Fruit fly (Drosophila melanogaster) whole organism, embryonic: ENCODE data around the gene Ccdc58.

Experiments
- B-H1 ChIP-seq: fragments of 200-800 bp; sonication (Bioruptor generic); IDR thresholded peaks from 3 replicates; pipeline ENCODE4 v1.3.6; 2022; ENCODE audit warnings: missing biosample characterization, missing genetic modification characterization
- Blimp-1 ChIP-seq: fragments of 200-800 bp; sonication (Bioruptor generic); optimal IDR thresholded peaks from 3 replicates; lab custom pipeline; 2018; ENCODE audit warnings: missing biosample characterization, missing genetic modification characterization, mild to moderate bottlenecking, moderate library complexity, missing genetic modification reagents
- CG10565 ChIP-seq: fragments of 200-800 bp; sonication (Bioruptor generic); optimal IDR thresholded peaks from 3 replicates; lab custom pipeline; 2016; ENCODE audit warnings: missing biosample characterization, mild to moderate bottlenecking, missing genetic modification characterization
- CG11398 ChIP-seq: fragments of 200-800 bp; sonication (Bioruptor generic); optimal IDR thresholded peaks from 2 replicates; lab custom pipeline; 2016; ENCODE audit warnings: missing biosample characterization, missing genetic modification characterization
- CG11696 ChIP-seq: fragments of 200-800 bp; sonication (Bioruptor generic); IDR thresholded peaks from 2 replicates; pipeline ENCODE4 v1.3.6; 2022; ENCODE audit warnings: missing biosample characterization, missing genetic modification characterization
- CG12155 ChIP-seq: fragments of 200-800 bp; sonication (Bioruptor generic); optimal IDR thresholded peaks from 3 replicates; lab custom pipeline; 2016; ENCODE audit warnings: missing biosample characterization, missing genetic modification characterization
- CG12391 ChIP-seq: fragments of 200-800 bp; sonication (Bioruptor generic); optimal IDR thresholded peaks from 3 replicates; lab custom pipeline; 2018; ENCODE audit warnings: missing biosample characterization, mild to moderate bottlenecking, missing genetic modification characterization, moderate library complexity
- CG12744 ChIP-seq: fragments of 200-800 bp; sonication (Bioruptor generic); optimal IDR thresholded peaks from 2 replicates; lab custom pipeline; 2016; ENCODE audit warnings: missing biosample characterization, missing genetic modification characterization
- CG13123 ChIP-seq: fragments of 200-800 bp; sonication (Bioruptor generic); optimal IDR thresholded peaks from 2 replicates; lab custom pipeline; 2016; ENCODE audit warnings: missing biosample characterization, missing genetic modification characterization
- CG14441 ChIP-seq: fragments of 200-800 bp; sonication (Bioruptor generic); IDR thresholded peaks from 2 replicates; pipeline ENCODE4 v1.3.6; 2022; ENCODE audit warnings: missing biosample characterization, missing genetic modification characterization
- CG17361 ChIP-seq: fragments of 200-800 bp; sonication (Bioruptor generic); IDR thresholded peaks from 3 replicates; pipeline ENCODE4 v1.3.6; 2022; ENCODE audit warnings: missing biosample characterization, missing genetic modification characterization
- CG18764 ChIP-seq: fragments of 200-800 bp; sonication (Bioruptor generic); optimal IDR thresholded peaks from 3 replicates; lab custom pipeline; 2016; ENCODE audit warnings: missing biosample characterization, missing genetic modification characterization
- CG30431 ChIP-seq: fragments of 200-800 bp; sonication (Bioruptor generic); optimal IDR thresholded peaks from 2 replicates; lab custom pipeline; 2017; ENCODE audit warnings: missing biosample characterization, missing genetic modification characterization
- CG33557 ChIP-seq: fragments of 200-800 bp; sonication (Bioruptor generic); optimal IDR thresholded peaks from 2 replicates; lab custom pipeline; 2019; ENCODE audit warnings: missing biosample characterization, mild to moderate bottlenecking, missing genetic modification characterization, moderate library complexity
- CG34224 ChIP-seq: fragments of 200-800 bp; sonication (Bioruptor generic); IDR thresholded peaks from 3 replicates; pipeline ENCODE4 v1.3.6; 2022; ENCODE audit warnings: missing biosample characterization, missing genetic modification characterization; ENCODE audit not compliant: partially characterized antibody
- CG34376 ChIP-seq: fragments of 200-800 bp; sonication (Bioruptor generic); optimal IDR thresholded peaks from 2 replicates; lab custom pipeline; 2018; ENCODE audit warnings: missing biosample characterization, mild to moderate bottlenecking, missing genetic modification characterization
- CG4617 ChIP-seq: fragments of 200-800 bp; sonication (Bioruptor generic); optimal IDR thresholded peaks from 3 replicates; lab custom pipeline; 2016; ENCODE audit warnings: missing biosample characterization, missing genetic modification characterization, borderline replicate concordance
- CG7271 ChIP-seq: fragments of 200-800 bp; sonication (Bioruptor generic); optimal IDR thresholded peaks from 2 replicates; lab custom pipeline; 2018; ENCODE audit warnings: missing biosample characterization, mild to moderate bottlenecking, missing genetic modification characterization, moderate library complexity
- CG7963 ChIP-seq: fragments of 200-800 bp; sonication (Bioruptor generic); IDR thresholded peaks from 3 replicates; pipeline ENCODE4 v1.3.6; 2022; ENCODE audit warnings: missing biosample characterization, missing genetic modification characterization; ENCODE audit not compliant: partially characterized antibody
- CG8478 ChIP-seq: fragments of >200 bp; optimal IDR thresholded peaks from 2 replicates; lab custom pipeline; 2018
- CG9215 ChIP-seq: fragments of 200-800 bp; sonication (Bioruptor generic); IDR thresholded peaks from 2 replicates; pipeline ENCODE4 v1.3.6; 2022; ENCODE audit warnings: missing biosample characterization, missing genetic modification characterization
- CG9727 ChIP-seq: fragments of 200-800 bp; sonication (Bioruptor generic); optimal IDR thresholded peaks from 3 replicates; lab custom pipeline; 2017; ENCODE audit warnings: missing biosample characterization, mild to moderate bottlenecking, missing genetic modification characterization
- E2f1 ChIP-seq: fragments of 200-800 bp; sonication (Bioruptor generic); IDR thresholded peaks from 2 replicates; pipeline ENCODE4 v1.3.6; 2022; ENCODE audit warnings: missing biosample characterization, missing genetic modification characterization
- GATAe ChIP-seq: fragments of 200-800 bp; sonication (Bioruptor generic); conservative IDR thresholded peaks from 2 replicates; pipeline ENCODE4 v1.3.6; 2022; ENCODE audit warnings: missing biosample characterization, missing genetic modification characterization
- Max ChIP-seq: fragments of 200-800 bp; sonication (Bioruptor generic); optimal IDR thresholded peaks from 2 replicates; lab custom pipeline; 2016; ENCODE audit warnings: missing biosample characterization, mild to moderate bottlenecking, missing genetic modification characterization
- Meics ChIP-seq: fragments of 200-800 bp; sonication (Bioruptor generic); optimal IDR thresholded peaks from 2 replicates; lab custom pipeline; 2017; ENCODE audit warnings: missing biosample characterization, mild to moderate bottlenecking, missing genetic modification characterization
- Poxn ChIP-seq: fragments of 200-800 bp; sonication (Bioruptor generic); IDR thresholded peaks from 2 replicates; pipeline ENCODE4 v1.3.6; 2022; ENCODE audit warnings: missing biosample characterization, missing genetic modification characterization
- Ptx1 ChIP-seq: fragments of 200-800 bp; sonication (Bioruptor generic); IDR thresholded peaks from 2 replicates; pipeline ENCODE4 v1.3.6; 2022; ENCODE audit warnings: missing biosample characterization, missing genetic modification characterization
- Ravus ChIP-seq: fragments of 200-800 bp; sonication (Bioruptor generic); IDR thresholded peaks from 2 replicates; pipeline ENCODE4 v1.3.6; 2022; ENCODE audit warnings: missing biosample characterization, missing genetic modification characterization
- TFAM ChIP-seq: fragments of 200-800 bp; sonication (Bioruptor generic); optimal IDR thresholded peaks from 2 replicates; lab custom pipeline; 2017; ENCODE audit warnings: missing biosample characterization, missing genetic modification characterization, inconsistent platforms
- ab ChIP-seq: fragments of 200-800 bp; sonication (Bioruptor generic); optimal IDR thresholded peaks from 2 replicates; lab custom pipeline; 2016; ENCODE audit warnings: missing biosample characterization, missing genetic modification characterization
- br ChIP-seq: fragments of >200 bp; optimal IDR thresholded peaks from 2 replicates; lab custom pipeline; 2017
- caup ChIP-seq: fragments of 200-800 bp; sonication (Bioruptor generic); optimal IDR thresholded peaks from 3 replicates; lab custom pipeline; 2017; ENCODE audit warnings: missing biosample characterization, mild to moderate bottlenecking, missing genetic modification characterization, moderate library complexity; ENCODE audit not compliant: severe bottlenecking
- chn ChIP-seq: fragments of 200-800 bp; sonication (Bioruptor generic); optimal IDR thresholded peaks from 2 replicates; lab custom pipeline; 2016; ENCODE audit warnings: missing biosample characterization, missing genetic modification characterization
- gsb-n ChIP-seq: fragments of 200-800 bp; sonication (Bioruptor generic); optimal IDR thresholded peaks from 3 replicates; lab custom pipeline; 2018; ENCODE audit warnings: missing biosample characterization, mild to moderate bottlenecking, missing genetic modification characterization
- insv ChIP-seq, 2 experiments: fragments of 200-800 bp; sonication (Bioruptor generic); optimal IDR thresholded peaks; 3 replicates each; lab custom pipeline; 2016 to 2018; ENCODE audit warnings: missing biosample characterization in 2 of 2, missing genetic modification characterization in 2 of 2
- inv ChIP-seq: fragments of 200-800 bp; sonication (Bioruptor generic); IDR thresholded peaks from 2 replicates; pipeline ENCODE4 v1.3.6; 2022; ENCODE audit warnings: missing biosample characterization, missing genetic modification characterization; ENCODE audit not compliant: partially characterized antibody
- klu ChIP-seq: fragments of 200-800 bp; sonication (Bioruptor generic); IDR thresholded peaks from 2 replicates; pipeline ENCODE4 v1.3.6; 2022; ENCODE audit warnings: missing biosample characterization, missing genetic modification characterization
- nerfin-2 ChIP-seq: fragments of 200-800 bp; sonication (Bioruptor generic); IDR thresholded peaks from 2 replicates; pipeline ENCODE4 v1.3.6; 2022; ENCODE audit warnings: missing biosample characterization, missing genetic modification characterization; ENCODE audit not compliant: partially characterized antibody
- onecut ChIP-seq: fragments of 200-800 bp; sonication (Bioruptor generic); IDR thresholded peaks from 2 replicates; pipeline ENCODE4 v1.3.6; 2022; ENCODE audit warnings: missing biosample characterization, missing genetic modification characterization
- pzg ChIP-seq: fragments of 200-800 bp; sonication (Bioruptor generic); optimal IDR thresholded peaks from 3 replicates; lab custom pipeline; 2018; ENCODE audit warnings: missing biosample characterization, mild to moderate bottlenecking, missing genetic modification characterization, moderate library complexity
- so ChIP-seq: fragments of 200-800 bp; sonication (Bioruptor generic); IDR thresholded peaks from 3 replicates; pipeline ENCODE4 v1.3.6; 2022; ENCODE audit warnings: missing biosample characterization, missing genetic modification characterization
- sqz ChIP-seq: fragments of 200-800 bp; sonication (Bioruptor generic); optimal IDR thresholded peaks from 3 replicates; lab custom pipeline; 2018; ENCODE audit warnings: missing biosample characterization, mild to moderate bottlenecking, missing genetic modification characterization
- ssp ChIP-seq: fragments of 200-800 bp; sonication (Bioruptor generic); IDR thresholded peaks from 2 replicates; pipeline ENCODE4 v1.3.6; 2022; ENCODE audit warnings: missing biosample characterization, missing genetic modification characterization
- tgo ChIP-seq: fragments of 200-800 bp; sonication (Bioruptor generic); IDR thresholded peaks from 3 replicates; pipeline ENCODE4 v1.3.6; 2022; ENCODE audit warnings: missing biosample characterization, missing genetic modification characterization
- tin ChIP-seq: fragments of 200-800 bp; sonication (Bioruptor generic); optimal IDR thresholded peaks from 3 replicates; lab custom pipeline; 2016; ENCODE audit warnings: missing biosample characterization, missing genetic modification characterization
- tup ChIP-seq: fragments of 200-800 bp; sonication (Bioruptor generic); optimal IDR thresholded peaks from 2 replicates; lab custom pipeline; 2016; ENCODE audit warnings: missing biosample characterization, mild to moderate bottlenecking, missing genetic modification characterization, moderate library complexity
- unc-4 ChIP-seq: fragments of 200-800 bp; sonication (Bioruptor generic); IDR thresholded peaks from 2 replicates; pipeline ENCODE4 v1.3.6; 2022; ENCODE audit warnings: missing biosample characterization, missing genetic modification characterization; ENCODE audit not compliant: partially characterized antibody
- zf30C ChIP-seq: fragments of 200-800 bp; sonication (Bioruptor generic); optimal IDR thresholded peaks from 3 replicates; lab custom pipeline; 2018; ENCODE audit warnings: missing biosample characterization, mild to moderate bottlenecking, missing genetic modification characterization

The Ccdc58 gene

dm6 chr3L:19817807-19818531 is 13.0 kb downstream of the Ccdc58 start, which contains the start of the genes Fibp and Deaf1 (continued):
- TF ChIP-seq Ravus (no peak; the same call in 1 of the 2 replicates), E2f1 (0 out of 2 replicates have a peak, but pooled peaks have one; percentile 49), br (lab: Kevin White, UChicago) (no peak), Ptx1 (GFP tag; lab: Robert Waterston, UW) (peak; percentile 70), CG34224 (GFP tag; lab: Robert Waterston, UW) (peak; percentile 91), CG9727 (GFP tag; lab: Kevin White, UChicago) (peak; percentile 83), CG9215 (GFP tag; lab: Robert Waterston, UW) (peak; percentile 75), Blimp-1 (GFP tag; lab: Kevin White, UChicago) (peak; percentile 53), CG18764 (GFP tag; lab: Kevin White, UChicago) (peak; percentile 56), CG7271 (tag; lab: Kevin White, UChicago) (no peak), CG8478 (no peak), ssp (peak; percentile 62), Meics (GFP tag; lab: Kevin White, UChicago) (peak; percentile 66), insv (GFP tag; optimal IDR thresholded peaks at IDR 0.05; lab: Kevin White, UChicago) (peak; percentile 45 to 95), CG7963 (peak; percentile 96), CG13123 (GFP tag; lab: Kevin White, UChicago) (peak; percentile 63), Poxn (GFP tag; lab: Robert Waterston, UW) (no peak), caup (GFP tag; lab: Kevin White, UChicago) (peak; percentile 46), onecut (GFP tag; lab: Robert Waterston, UW) (no peak; the same call in 1 of the 2 replicates), CG33557 (GFP tag; lab: Kevin White, UChicago) (peak; percentile 72), CG14441 (GFP tag; lab: Robert Waterston, UW) (peak; percentile 57; the same call in 1 of the 2 replicates), Max (GFP tag; lab: Kevin White, UChicago) (peak; percentile 57), klu (GFP tag; lab: Robert Waterston, UW) (peak; percentile 73), TFAM (GFP tag; lab: Kevin White, UChicago) (no peak), tgo (GFP tag; lab: Robert Waterston, UW) (peak; percentile 64; the same call in 2 of the 3 replicates), sqz (GFP tag; lab: Kevin White, UChicago) (no peak), CG34376 (GFP tag; lab: Kevin White, UChicago) (peak; percentile 50), nerfin-2 (GFP tag; lab: Robert Waterston, UW) (peak; percentile 95), B-H1 (no peak; the same call in 1 of the 3 replicates), CG10565 (GFP tag; lab: Kevin White, UChicago) (no peak), tin (peak; percentile 71), CG11398 (GFP tag; lab: Kevin White, UChicago) (no peak), so (no peak), gsb-n (no peak), CG17361 (GFP tag; lab: Robert Waterston, UW) (peak; percentile 92), GATAe (GFP tag; lab: Robert Waterston, UW) (no peak; the same call in 1 of the 2 replicates), zf30C (no peak), pzg (GFP tag; lab: Kevin White, UChicago) (peak; percentile 80), CG12744 (GFP tag; lab: Kevin White, UChicago) (peak; percentile 56), CG4617 (GFP tag; lab: Kevin White, UChicago) (peak; percentile 91), CG30431 (GFP tag; lab: Kevin White, UChicago) (peak; percentile 46), ab (GFP tag; lab: Kevin White, UChicago) (peak; percentile 52), chn (GFP tag; lab: Kevin White, UChicago) (peak; percentile 87), tup (GFP tag; lab: Kevin White, UChicago) (no peak), CG11696 (GFP tag; lab: Robert Waterston, UW) (no peak), unc-4 (GFP tag; lab: Robert Waterston, UW) (peak; percentile 92), inv (peak; percentile 99), CG12391 (tag; lab: Kevin White, UChicago) (peak; percentile 88), CG12155 (peak; percentile 86)
